Worm (Caenorhabditis elegans) whole organism, L4 larva: ENCODE measurements around the gene M02D8.7.

Experiments used
- F37D6.2 ChIP-seq: sonication (generic microtip); optimal IDR thresholded peaks from 2 replicates; lab custom pipeline; 2016; ENCODE audit warnings: mild to moderate bottlenecking, missing genetic modification characterization, missing compliant biosample characterization
- F44E2.7 ChIP-seq: fragments of 200-800 bp; sonication (Bioruptor generic); IDR thresholded peaks from 2 replicates; pipeline ENCODE4 v2.1.2; 2022; ENCODE audit warnings: missing genetic modification characterization, missing compliant biosample characterization
- F49E8.2 ChIP-seq: sonication (generic microtip); optimal IDR thresholded peaks from 2 replicates; lab custom pipeline; 2016; ENCODE audit warnings: missing compliant biosample characterization, mild to moderate bottlenecking, missing genetic modification characterization, borderline replicate concordance
- R02D3.7 ChIP-seq: fragments of 150-350 bp; sonication (generic microtip); optimal IDR thresholded peaks from 3 replicates; lab custom pipeline; 2014; ENCODE audit warnings: missing biosample characterization, missing genetic modification characterization
- T20F7.1 ChIP-seq: fragments of 200-800 bp; sonication (Bioruptor generic); optimal IDR thresholded peaks from 2 replicates; lab custom pipeline; 2018; ENCODE audit warnings: mild to moderate bottlenecking, missing genetic modification characterization, missing compliant biosample characterization
- Y105C5A.15 ChIP-seq: fragments of 200-800 bp; sonication (Bioruptor generic); IDR thresholded peaks from 2 replicates; pipeline ENCODE4 v1.3.6; 2022; ENCODE audit warnings: missing genetic modification characterization, missing compliant biosample characterization
- Y5F2A.4 ChIP-seq: fragments of 200-800 bp; sonication (Bioruptor generic); optimal IDR thresholded peaks from 2 replicates; lab custom pipeline; 2018; ENCODE audit warnings: mild to moderate bottlenecking, missing genetic modification characterization, missing compliant biosample characterization
- ZK546.5 ChIP-seq, 2 experiments: sonication (generic microtip); optimal IDR thresholded peaks; 2 replicates each; lab custom pipeline; 2017; ENCODE audit warnings: missing biosample characterization in 2 of 2, missing genetic modification characterization in 2 of 2
- aha-1 ChIP-seq: fragments of 150-350 bp; peaks from one replicate; lab custom pipeline; 2014; ENCODE audit warnings: missing biosample characterization, missing genetic modification characterization
- ceh-44 ChIP-seq: fragments of 200-800 bp; sonication (Bioruptor generic); IDR thresholded peaks from 2 replicates; pipeline ENCODE4 v1.3.6; 2022; ENCODE audit warnings: missing genetic modification reagents, missing genetic modification characterization, missing compliant biosample characterization
- ces-1 ChIP-seq: fragments of 150-350 bp; sonication (generic microtip); optimal IDR thresholded peaks from 4 replicates; lab custom pipeline; 2014; ENCODE audit warnings: missing biosample characterization, missing genetic modification reagents, missing genetic modification characterization
- ctbp-1 ChIP-seq: fragments of 200-800 bp; sonication (Bioruptor generic); IDR thresholded peaks from 2 replicates; pipeline ENCODE4 v1.3.6; 2022; ENCODE audit warnings: missing genetic modification reagents, missing genetic modification characterization, missing compliant biosample characterization
- duxl-1 ChIP-seq: sonication (generic microtip); optimal IDR thresholded peaks from 2 replicates; lab custom pipeline; 2016; ENCODE audit warnings: mild to moderate bottlenecking, missing genetic modification characterization, moderate library complexity, missing compliant biosample characterization; ENCODE audit not compliant: poor library complexity
- fos-1 ChIP-seq: fragments of 150-350 bp; optimal IDR thresholded peaks from 2 replicates; lab custom pipeline; 2014; ENCODE audit warnings: missing biosample characterization, missing genetic modification characterization
- jun-1 ChIP-seq: fragments of 150-350 bp; optimal IDR thresholded peaks from 2 replicates; lab custom pipeline; 2014; ENCODE audit warnings: missing biosample characterization, missing genetic modification reagents, missing genetic modification characterization
- lin-1 ChIP-seq: fragments of 200-800 bp; sonication (Bioruptor generic); IDR thresholded peaks from 2 replicates; pipeline ENCODE4 v1.3.6; 2022; ENCODE audit warnings: missing genetic modification reagents, missing genetic modification characterization, missing compliant biosample characterization
- lin-15B ChIP-seq: fragments of 150-350 bp; sonication (generic microtip); optimal IDR thresholded peaks from 3 replicates; lab custom pipeline; 2014; ENCODE audit warnings: missing biosample characterization, missing genetic modification characterization
- lsy-2 ChIP-seq, 2 experiments: fragments of 150-350 bp in 1 of 2; sonication (generic microtip) in 1 of 2; optimal IDR thresholded peaks; 2 replicates each; lab custom pipeline; 2014 to 2017; ENCODE audit warnings: missing biosample characterization in 2 of 2, missing genetic modification characterization in 2 of 2
- madf-9 ChIP-seq: fragments of 200-800 bp; sonication (Bioruptor generic); conservative IDR thresholded peaks from 2 replicates; pipeline ENCODE4 v1.3.6; 2022; ENCODE audit warnings: missing genetic modification reagents, missing genetic modification characterization, missing compliant biosample characterization
- nhr-42 ChIP-seq: fragments of 200-800 bp; sonication (Bioruptor generic); IDR thresholded peaks from 2 replicates; pipeline ENCODE4 v1.3.6; 2022; ENCODE audit warnings: missing genetic modification characterization, missing compliant biosample characterization
- nhr-76 ChIP-seq: fragments of 150-350 bp; optimal IDR thresholded peaks from 2 replicates; lab custom pipeline; 2014; ENCODE audit warnings: missing biosample characterization, missing genetic modification characterization
- nhr-77 ChIP-seq: fragments of 150-350 bp; optimal IDR thresholded peaks from 2 replicates; lab custom pipeline; 2014; ENCODE audit warnings: missing biosample characterization, missing genetic modification characterization
- pha-4 ChIP-seq, 2 experiments: fragments of 150-350 bp in 1 of 2; fragments of 200-800 bp in 1 of 2; sonication (Bioruptor generic) in 1 of 2; IDR thresholded peaks in 1 of 2; optimal IDR thresholded peaks in 1 of 2; 2 replicates each; pipeline versions ENCODE4 v1.3.6 to Lab custom; 2014 to 2022; ENCODE audit warnings: missing genetic modification characterization in 2 of 2, missing genetic modification reagents in 2 of 2, missing biosample characterization in 1 of 2, missing compliant biosample characterization in 1 of 2
- php-3 ChIP-seq: fragments of 200-800 bp; sonication (Bioruptor generic); IDR thresholded peaks from 2 replicates; pipeline ENCODE4 v1.3.6; 2022; ENCODE audit warnings: missing genetic modification reagents, missing genetic modification characterization, missing compliant biosample characterization
- rbr-2 ChIP-seq: sonication (generic microtip); optimal IDR thresholded peaks from 2 replicates; lab custom pipeline; 2016; ENCODE audit warnings: missing genotype, missing genetic modification characterization, missing compliant biosample characterization
- tra-1 ChIP-seq: fragments of 200-800 bp; sonication (Bioruptor generic); IDR thresholded peaks from 2 replicates; pipeline ENCODE4 v1.3.6; 2022; ENCODE audit warnings: missing genetic modification reagents, missing genetic modification characterization, missing compliant biosample characterization
- unc-39 ChIP-seq: sonication (generic microtip); optimal IDR thresholded peaks from 2 replicates; lab custom pipeline; 2017; ENCODE audit warnings: missing biosample characterization, missing genetic modification characterization
- zip-2 ChIP-seq: fragments of 150-350 bp; optimal IDR thresholded peaks from 2 replicates; lab custom pipeline; 2014; ENCODE audit warnings: missing biosample characterization, missing genetic modification characterization

Gene M02D8.7

ce11 chrX:8708053-8708452, 34.7 kb downstream of the M02D8.7 start, which contains the start of gene F53A9.3:
F53A9.3 (plus strand) TSS chrX:8708353.
- TF ChIP-seq pha-4 (GFP tag; IDR thresholded peaks at IDR 0.05; lab: Robert Waterston, UW) (no peak), pha-4 (tag; optimal IDR thresholded peaks at IDR 0.05; lab: Kevin White, UChicago) (no peak), Y105C5A.15 (GFP tag; lab: Robert Waterston, UW) (no peak), lin-15B (tag; lab: Kevin White, UChicago) (no peak), nhr-76 (tag; lab: Kevin White, UChicago) (no peak), tra-1 (GFP tag; lab: Robert Waterston, UW) (no peak)
- TF ChIP-seq, all 104 proteins: peak for 0

- TF ChIP-seq fos-1 (tag; lab: Kevin White, UChicago) (no peak), F44E2.7 (no peak), ceh-44 (no peak), aha-1 (tag; lab: Kevin White, UChicago) (peak; percentile 90)
Observed at ce11 chrX:8704830-8705229, 38.0 kb downstream of the M02D8.7 start.

DNA sequence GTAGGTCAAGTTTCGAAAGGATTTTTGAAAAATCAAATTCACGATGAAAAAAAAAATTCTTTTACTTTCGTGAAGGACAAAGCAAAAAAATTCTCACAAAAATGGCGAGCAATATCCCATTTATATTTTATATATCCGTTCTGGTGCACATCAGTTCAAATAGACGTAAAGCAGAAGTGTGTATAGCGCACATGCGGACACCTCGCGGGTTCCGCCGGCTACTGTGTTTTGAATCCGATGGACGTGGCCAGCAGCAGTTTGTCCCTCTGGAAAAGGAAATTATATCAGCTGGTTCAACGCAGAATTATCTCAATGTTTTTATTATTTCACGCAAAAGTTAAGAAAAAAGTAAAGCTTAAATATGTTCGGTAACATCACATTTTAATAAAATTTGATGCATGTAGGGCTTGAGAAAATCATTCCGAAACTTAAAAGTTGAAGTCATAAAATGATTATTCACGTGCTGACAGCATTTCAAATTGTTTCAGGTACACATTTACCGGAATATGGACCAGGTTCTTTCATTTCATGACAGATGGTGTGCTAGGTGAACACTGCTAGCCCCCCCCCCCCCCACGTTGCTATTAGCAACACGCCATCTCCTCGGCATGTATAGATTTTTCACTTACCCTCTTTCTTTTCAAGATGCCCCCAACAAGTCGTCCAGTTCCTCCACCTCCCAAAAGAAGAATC, 39.0 kb downstream of the M02D8.7 start, which contains the start of gene jbts-14:
Gene jbts-14 (plus strand): TSS at position 643 of the 693 bp plus-strand sequence.
- TF ChIP-seq ZK546.5 (tag; optimal IDR thresholded peaks at IDR 0.05; lab: Kevin White, UChicago) (no peak), Y5F2A.4 (GFP tag; lab: Kevin White, UChicago) (no peak), ces-1 (GFP tag; lab: Kevin White, UChicago) (no peak), R02D3.7 (tag; lab: Kevin White, UChicago) (no peak), nhr-77 (tag; lab: Kevin White, UChicago) (no peak), F37D6.2 (tag; lab: Kevin White, UChicago) (no peak), tra-1 (GFP tag; lab: Robert Waterston, UW) (no peak), F49E8.2 (no peak), php-3 (no peak), lsy-2 (tag; optimal IDR thresholded peaks at IDR 0.05; lab: Kevin White, UChicago) (no peak), nhr-42 (GFP tag; lab: Robert Waterston, UW) (no peak), T20F7.1 (no peak)
- TF ChIP-seq, all 104 proteins: peak for 0

ce11 chrX:8697517-8697916, 45.3 kb downstream of the M02D8.7 start, which contains the start of gene frpr-8:
frpr-8 (plus strand) TSS chrX:8697817.
- TF ChIP-seq jun-1 (no peak), duxl-1 (tag; lab: Kevin White, UChicago) (no peak), madf-9 (GFP tag; lab: Robert Waterston, UW) (no peak), unc-39 (tag; lab: Kevin White, UChicago) (no peak), zip-2 (tag; lab: Kevin White, UChicago) (no peak), pha-4 (GFP tag; IDR thresholded peaks at IDR 0.05; lab: Robert Waterston, UW) (no peak), pha-4 (tag; optimal IDR thresholded peaks at IDR 0.05; lab: Kevin White, UChicago) (no peak), nhr-77 (tag; lab: Kevin White, UChicago) (no peak), ctbp-1 (GFP tag; lab: Robert Waterston, UW) (no peak), rbr-2 (tag; lab: Kevin White, UChicago) (no peak), T20F7.1 (no peak), F49E8.2 (no peak), lin-1 (GFP tag; lab: Robert Waterston, UW) (no peak)
